Worm (Caenorhabditis elegans) whole organism, early embryonic: Measurements from ENCODE around the gene mmaa-1.

Experiments used
- ama-1 ChIP-seq: fragments of 150-350 bp; optimal IDR thresholded peaks from 2 replicates; lab custom pipeline; 2014
- pes-1 ChIP-seq: fragments of 200-800 bp; sonication (Bioruptor generic); IDR thresholded peaks from 2 replicates; pipeline ENCODE4 v1.3.6; 2022; ENCODE audit warnings: missing genetic modification reagents, missing genetic modification characterization, missing compliant biosample characterization
- sea-1 ChIP-seq: fragments of 200-800 bp; sonication (Bioruptor generic); conservative IDR thresholded peaks from 2 replicates; pipeline ENCODE4 v1.3.6; 2022; ENCODE audit warnings: missing genetic modification characterization, missing compliant biosample characterization
- tbx-37 ChIP-seq: fragments of 200-800 bp; sonication (Bioruptor generic); conservative IDR thresholded peaks from 2 replicates; pipeline ENCODE4 v1.3.6; 2022; ENCODE audit warnings: missing genetic modification reagents, missing genetic modification characterization, missing compliant biosample characterization

ce11 chrII:7051778-7052177, 49.2 kb downstream of the mmaa-1 start, which contains the start of gene ZK1127.12:
- no peak for TF ChIP-seq tbx-37 (GFP tag; lab: Robert Waterston, UW)
- TF ChIP-seq sea-1 (GFP tag; lab: Robert Waterston, UW), result no peak
- no peak for TF ChIP-seq ama-1 (lab: Kevin White, UChicago)
- TF ChIP-seq pes-1, result no peak
